Fruit fly (Drosophila melanogaster) whole organism, embryonic: ENCODE measurements around the gene niki.

Source experiments
- CG10543 ChIP-seq: fragments of 200-800 bp; sonication (Bioruptor generic); optimal IDR thresholded peaks from 3 replicates; lab custom pipeline; 2017; ENCODE audit warnings: missing biosample characterization, mild to moderate bottlenecking, missing genetic modification characterization, moderate library complexity
- CG10654 ChIP-seq: fragments of 200-800 bp; sonication (Bioruptor generic); optimal IDR thresholded peaks from 2 replicates; lab custom pipeline; 2016; ENCODE audit warnings: missing biosample characterization, missing genetic modification characterization
- CG11504 ChIP-seq: fragments of 200-800 bp; sonication (Bioruptor generic); optimal IDR thresholded peaks from 3 replicates; lab custom pipeline; 2019; ENCODE audit warnings: missing biosample characterization, mild to moderate bottlenecking, missing genetic modification characterization, moderate library complexity
- CG12942 ChIP-seq: fragments of 200-800 bp; sonication (Bioruptor generic); optimal IDR thresholded peaks from 3 replicates; lab custom pipeline; 2016; ENCODE audit warnings: missing biosample characterization, missing genetic modification characterization
- CG14014 ChIP-seq: fragments of 200-800 bp; sonication (Bioruptor generic); IDR thresholded peaks from 2 replicates; pipeline ENCODE4 v1.3.6; 2022; ENCODE audit warnings: missing biosample characterization, missing genetic modification characterization
- CG14050 ChIP-seq: fragments of 200-800 bp; sonication (Bioruptor generic); IDR thresholded peaks from 3 replicates; pipeline ENCODE4 v1.3.6; 2022; ENCODE audit warnings: missing biosample characterization, missing genetic modification characterization
- CG15514 ChIP-seq: fragments of 200-800 bp; sonication (Bioruptor generic); optimal IDR thresholded peaks from 3 replicates; lab custom pipeline; 2017; ENCODE audit warnings: missing biosample characterization, missing genetic modification characterization, mild to moderate bottlenecking, moderate library complexity, missing genetic modification reagents
- CG15696 ChIP-seq: fragments of 200-800 bp; sonication (Bioruptor generic); optimal IDR thresholded peaks from 2 replicates; lab custom pipeline; 2019; ENCODE audit warnings: missing biosample characterization, mild to moderate bottlenecking, missing genetic modification characterization, moderate library complexity
- CG17568 ChIP-seq: fragments of 200-800 bp; sonication (Bioruptor generic); optimal IDR thresholded peaks from 2 replicates; lab custom pipeline; 2018; ENCODE audit warnings: missing biosample characterization, mild to moderate bottlenecking, missing genetic modification characterization, moderate library complexity
- CG18476 ChIP-seq: fragments of 200-800 bp; sonication (Bioruptor generic); optimal IDR thresholded peaks from 2 replicates; lab custom pipeline; 2016; ENCODE audit warnings: missing biosample characterization, mild to moderate bottlenecking, missing genetic modification characterization
- CG2889 ChIP-seq: fragments of 200-800 bp; sonication (Bioruptor generic); IDR thresholded peaks from 3 replicates; pipeline ENCODE4 v1.3.6; 2022; ENCODE audit warnings: missing biosample characterization, missing genetic modification characterization
- CG3407 ChIP-seq: fragments of 200-800 bp; sonication (Bioruptor generic); optimal IDR thresholded peaks from 2 replicates; lab custom pipeline; 2018; ENCODE audit warnings: missing biosample characterization, mild to moderate bottlenecking, missing genetic modification characterization
- CG6765 ChIP-seq: fragments of 200-800 bp; sonication (Bioruptor generic); optimal IDR thresholded peaks from 3 replicates; lab custom pipeline; 2017; ENCODE audit warnings: missing biosample characterization, mild to moderate bottlenecking, missing genetic modification characterization
- CG7928 ChIP-seq: fragments of 200-800 bp; sonication (Bioruptor generic); optimal IDR thresholded peaks from 2 replicates; lab custom pipeline; 2017; ENCODE audit warnings: missing biosample characterization, mild to moderate bottlenecking, missing genetic modification characterization
- CG8089 ChIP-seq: fragments of 200-800 bp; sonication (Bioruptor generic); optimal IDR thresholded peaks from 3 replicates; lab custom pipeline; 2016; ENCODE audit warnings: missing biosample characterization, missing genetic modification characterization
- CG8765 ChIP-seq: fragments of 200-800 bp; sonication (Bioruptor generic); IDR thresholded peaks from 2 replicates; pipeline ENCODE4 v1.3.6; 2022; ENCODE audit warnings: missing biosample characterization, missing genetic modification characterization
- CG8944 ChIP-seq: fragments of 200-800 bp; sonication (Bioruptor generic); optimal IDR thresholded peaks from 3 replicates; lab custom pipeline; 2016; ENCODE audit warnings: missing biosample characterization, missing genetic modification characterization
- Drgx ChIP-seq: fragments of 200-800 bp; sonication (Bioruptor generic); IDR thresholded peaks from 2 replicates; pipeline ENCODE4 v1.3.6; 2022; ENCODE audit warnings: missing biosample characterization, missing genetic modification characterization
- ERR ChIP-seq: fragments of 200-800 bp; sonication (Bioruptor generic); optimal IDR thresholded peaks from 2 replicates; lab custom pipeline; 2016; ENCODE audit warnings: missing biosample characterization, missing genetic modification characterization
- Fer1 ChIP-seq: fragments of 200-800 bp; sonication (Bioruptor generic); optimal IDR thresholded peaks from 2 replicates; lab custom pipeline; 2017; ENCODE audit warnings: missing biosample characterization, mild to moderate bottlenecking, missing genetic modification characterization
- Fer3 ChIP-seq: fragments of 200-800 bp; sonication (Bioruptor generic); optimal IDR thresholded peaks from 2 replicates; lab custom pipeline; 2018; ENCODE audit warnings: missing biosample characterization, mild to moderate bottlenecking, missing genetic modification characterization, moderate library complexity
- H15 ChIP-seq: fragments of 200-800 bp; sonication (Bioruptor generic); IDR thresholded peaks from 3 replicates; pipeline ENCODE4 v1.3.6; 2022; ENCODE audit warnings: missing biosample characterization, missing genetic modification characterization
- MTF-1 ChIP-seq: fragments of 200-800 bp; sonication (Bioruptor generic); optimal IDR thresholded peaks from 2 replicates; lab custom pipeline; 2018; ENCODE audit warnings: missing biosample characterization, mild to moderate bottlenecking, missing genetic modification characterization, borderline replicate concordance
- Meics ChIP-seq: fragments of 200-800 bp; sonication (Bioruptor generic); optimal IDR thresholded peaks from 2 replicates; lab custom pipeline; 2017; ENCODE audit warnings: missing biosample characterization, mild to moderate bottlenecking, missing genetic modification characterization
- Optix ChIP-seq: fragments of 200-800 bp; sonication (Bioruptor generic); IDR thresholded peaks from 3 replicates; pipeline ENCODE4 v1.3.6; 2022; ENCODE audit warnings: missing biosample characterization, missing genetic modification characterization
- Vsx1 ChIP-seq: fragments of 200-800 bp; sonication (Bioruptor generic); optimal IDR thresholded peaks from 2 replicates; lab custom pipeline; 2017; ENCODE audit warnings: missing biosample characterization, mild to moderate bottlenecking, missing genetic modification characterization, missing genetic modification reagents
- ab ChIP-seq: fragments of 200-800 bp; sonication (Bioruptor generic); optimal IDR thresholded peaks from 2 replicates; lab custom pipeline; 2016; ENCODE audit warnings: missing biosample characterization, missing genetic modification characterization
- abd-A ChIP-seq: fragments of 200-800 bp; sonication (Bioruptor generic); optimal IDR thresholded peaks from 3 replicates; lab custom pipeline; 2019; ENCODE audit warnings: missing biosample characterization, mild to moderate bottlenecking, missing genetic modification characterization, moderate library complexity
- amos ChIP-seq: fragments of 200-800 bp; sonication (Bioruptor generic); IDR thresholded peaks from 2 replicates; pipeline ENCODE4 v1.3.6; 2022; ENCODE audit warnings: missing biosample characterization, missing genetic modification characterization; ENCODE audit not compliant: partially characterized antibody
- ato ChIP-seq: fragments of 200-800 bp; sonication (Bioruptor generic); IDR thresholded peaks from 2 replicates; pipeline ENCODE4 v1.3.6; 2022; ENCODE audit warnings: missing biosample characterization, missing genetic modification characterization; ENCODE audit not compliant: partially characterized antibody
- az2 ChIP-seq: fragments of 200-800 bp; sonication (Bioruptor generic); optimal IDR thresholded peaks from 3 replicates; lab custom pipeline; 2016; ENCODE audit warnings: missing biosample characterization, missing genetic modification characterization
- bigmax ChIP-seq: fragments of 200-800 bp; sonication (Bioruptor generic); optimal IDR thresholded peaks from 2 replicates; lab custom pipeline; 2018; ENCODE audit warnings: missing biosample characterization, mild to moderate bottlenecking, missing genetic modification characterization
- bsh ChIP-seq, 2 experiments: fragments of 200-800 bp; sonication (Bioruptor generic); optimal IDR thresholded peaks; 2 replicates each; lab custom pipeline; 2017 to 2018; ENCODE audit warnings: mild to moderate bottlenecking in 2 of 2, missing biosample characterization in 2 of 2, missing genetic modification characterization in 2 of 2, moderate library complexity in 1 of 2
- ci ChIP-seq: fragments of 200-800 bp; sonication (Bioruptor generic); IDR thresholded peaks from 3 replicates; pipeline ENCODE4 v1.3.6; 2022; ENCODE audit warnings: missing biosample characterization, missing genetic modification characterization
- crp ChIP-seq, 2 experiments: fragments of 200-800 bp; sonication (Bioruptor generic); optimal IDR thresholded peaks; 2 replicates in 1 of 2; 3 replicates in 1 of 2; lab custom pipeline; 2017; ENCODE audit warnings: missing biosample characterization in 2 of 2, missing genetic modification characterization in 2 of 2, mild to moderate bottlenecking in 1 of 2, moderate library complexity in 1 of 2
- eyg ChIP-seq: fragments of 200-800 bp; sonication (Bioruptor generic); optimal IDR thresholded peaks from 3 replicates; lab custom pipeline; 2016; ENCODE audit warnings: missing biosample characterization, missing genetic modification characterization
- fd3F ChIP-seq: fragments of 200-800 bp; sonication (Bioruptor generic); optimal IDR thresholded peaks from 2 replicates; lab custom pipeline; 2018; ENCODE audit warnings: missing biosample characterization, mild to moderate bottlenecking, missing genetic modification characterization, moderate library complexity
- fru ChIP-seq: fragments of >200 bp; optimal IDR thresholded peaks from 2 replicates; lab custom pipeline; 2017
- gt ChIP-seq: fragments of 200-800 bp; sonication (Bioruptor generic); IDR thresholded peaks from 2 replicates; pipeline ENCODE4 v1.3.6; 2022; ENCODE audit warnings: missing biosample characterization, missing genetic modification characterization
- insv ChIP-seq, 2 experiments: fragments of 200-800 bp; sonication (Bioruptor generic); optimal IDR thresholded peaks; 3 replicates each; lab custom pipeline; 2016 to 2018; ENCODE audit warnings: missing biosample characterization in 2 of 2, missing genetic modification characterization in 2 of 2
- kay ChIP-seq: fragments of 200-800 bp; sonication (Bioruptor generic); optimal IDR thresholded peaks from 2 replicates; lab custom pipeline; 2016; ENCODE audit warnings: missing biosample characterization, missing genetic modification characterization
- pita ChIP-seq: fragments of 200-800 bp; sonication (Bioruptor generic); optimal IDR thresholded peaks from 2 replicates; lab custom pipeline; 2017; ENCODE audit warnings: missing biosample characterization, mild to moderate bottlenecking, missing genetic modification characterization
- psq ChIP-seq: fragments of 200-800 bp; sonication (Bioruptor generic); optimal IDR thresholded peaks from 2 replicates; lab custom pipeline; 2017; ENCODE audit warnings: missing biosample characterization, missing genetic modification characterization
- pum ChIP-seq: fragments of 200-800 bp; sonication (Bioruptor generic); optimal IDR thresholded peaks from 2 replicates; lab custom pipeline; 2016; ENCODE audit warnings: missing biosample characterization, missing genetic modification characterization
- sens ChIP-seq: fragments of 200-800 bp; sonication (Bioruptor generic); peaks from one replicate; lab custom pipeline; 2016; ENCODE audit warnings: missing biosample characterization, missing genetic modification characterization
- ttk ChIP-seq: fragments of 200-800 bp; sonication (Bioruptor generic); IDR thresholded peaks from 2 replicates; pipeline ENCODE4 v2.1.2; 2022; ENCODE audit warnings: missing biosample characterization, missing genetic modification characterization
- usp ChIP-seq: fragments of >200 bp; optimal IDR thresholded peaks from 2 replicates; lab custom pipeline; 2017; ENCODE audit warnings: missing biosample characterization, missing genetic modification characterization

niki gene

DNA sequence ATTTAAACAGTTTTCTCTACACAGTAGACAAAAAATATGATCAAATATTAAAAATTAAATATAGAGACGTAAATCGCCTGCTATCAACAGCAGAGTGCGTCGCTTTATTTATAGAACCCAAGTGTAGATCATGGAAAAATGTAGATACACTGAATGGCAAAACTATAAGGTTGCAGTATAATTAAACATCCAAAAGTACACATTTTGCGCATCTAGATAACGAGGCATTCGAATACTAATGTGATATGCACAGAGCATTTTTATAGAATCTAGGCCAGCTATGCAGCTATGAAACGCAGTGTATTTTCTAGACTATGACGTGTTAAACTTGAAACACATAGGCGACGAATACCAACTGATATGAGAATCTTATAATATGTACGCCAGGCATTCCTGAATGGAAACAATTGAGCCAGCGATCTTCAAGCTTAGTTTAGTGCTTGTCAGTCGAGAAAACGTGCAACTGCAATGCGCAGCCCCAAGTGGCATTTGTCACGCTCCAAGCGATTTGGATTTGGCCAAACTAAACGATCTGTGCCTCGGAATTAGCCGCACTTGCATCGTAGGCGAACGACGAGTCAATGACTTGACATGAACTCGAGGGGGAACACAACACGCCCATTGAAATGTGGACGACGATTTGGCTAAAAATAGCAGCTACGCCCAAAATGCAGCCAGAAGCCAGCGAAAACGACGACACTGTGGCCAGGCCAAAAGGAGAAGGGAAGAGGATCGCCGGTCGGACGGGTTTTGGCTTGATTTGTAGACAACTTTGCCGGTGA, 14.4 kb downstream of the niki start (continued):
- TF ChIP-seq CG11504 (tag; lab: Kevin White, UChicago) (peak; percentile 91), CG14050 (GFP tag; lab: Robert Waterston, UW) (peak; percentile 74), CG17568 (GFP tag; lab: Kevin White, UChicago) (peak; percentile 85), fru (no peak), Vsx1 (peak; percentile 66), CG14014 (GFP tag; lab: Robert Waterston, UW) (peak; percentile 93), abd-A (no peak), CG18476 (GFP tag; lab: Kevin White, UChicago) (peak; percentile 83), H15 (peak; percentile 86), CG10543 (GFP tag; lab: Kevin White, UChicago) (peak; percentile 69), CG3407 (GFP tag; lab: Kevin White, UChicago) (peak; percentile 60), CG15514 (GFP tag; lab: Kevin White, UChicago) (peak; percentile 82), bigmax (GFP tag; lab: Kevin White, UChicago) (peak; percentile 17), ttk (GFP tag; lab: Robert Waterston, UW) (peak; percentile 77), CG8944 (GFP tag; lab: Kevin White, UChicago) (peak; percentile 78), sens (GFP tag; lab: Kevin White, UChicago) (peak; percentile 97), eyg (GFP tag; lab: Kevin White, UChicago) (peak; percentile 64), psq (GFP tag; lab: Kevin White, UChicago) (peak; percentile 31), az2 (GFP tag; lab: Kevin White, UChicago) (peak; percentile 87), ERR (GFP tag; lab: Kevin White, UChicago) (peak; percentile 86), ato (GFP tag; lab: Robert Waterston, UW) (no peak)

DNA sequence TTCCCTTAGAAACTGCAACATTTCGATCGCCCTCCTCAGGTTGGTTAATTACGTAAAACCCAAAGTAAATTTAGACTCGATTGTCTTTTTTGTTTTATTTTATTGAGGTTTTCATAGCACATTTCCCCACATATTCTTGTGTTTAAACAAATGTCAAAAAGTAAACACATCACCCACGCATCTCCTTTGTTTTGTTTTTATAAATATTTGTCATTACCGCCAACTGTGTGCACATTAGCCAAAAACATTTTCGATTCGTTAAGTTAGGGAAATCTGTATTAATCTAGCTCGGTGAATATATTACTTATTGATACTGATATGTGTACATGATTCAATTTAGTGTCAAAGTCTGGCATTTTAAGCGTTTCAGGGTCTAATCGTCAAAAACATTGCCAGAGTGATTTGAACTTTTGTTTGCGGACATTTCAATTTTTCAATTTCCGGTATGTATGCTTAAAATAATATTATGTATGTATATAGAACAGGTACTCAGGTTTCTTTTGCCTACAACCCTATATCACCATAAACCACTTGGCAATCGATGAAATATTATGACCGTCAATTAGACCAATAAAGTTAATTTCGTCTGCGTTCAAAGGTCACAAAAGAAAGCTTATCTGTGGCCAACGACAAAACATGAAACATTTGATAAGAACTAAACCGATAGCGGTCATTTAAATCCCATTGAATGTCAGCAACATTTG, 15.7 kb downstream of the niki start:
- peak; percentile 61 for TF ChIP-seq fd3F
- TF ChIP-seq bigmax (GFP tag; lab: Kevin White, UChicago): peak; percentile 12
- peak; percentile 48 for TF ChIP-seq CG10543 (GFP tag; lab: Kevin White, UChicago)
- no peak for TF ChIP-seq crp (GFP tag; optimal IDR thresholded peaks at IDR 0.05; lab: Kevin White, UChicago)
- TF ChIP-seq CG15696 (tag; lab: Kevin White, UChicago): peak; percentile 54
- TF ChIP-seq bsh (GFP tag; optimal IDR thresholded peaks at IDR 0.05; lab: Kevin White, UChicago): peak in 1 of 2 experiments; percentile 59
- peak; percentile 54 for TF ChIP-seq MTF-1 (GFP tag; lab: Kevin White, UChicago)
- no peak for TF ChIP-seq Optix (GFP tag; lab: Robert Waterston, UW)
- peak; percentile 69 for TF ChIP-seq CG6765 (GFP tag; lab: Kevin White, UChicago)
- TF ChIP-seq CG8765 (GFP tag; lab: Robert Waterston, UW): no peak
- no peak for TF ChIP-seq pum (GFP tag; lab: Kevin White, UChicago)
- TF ChIP-seq kay: no peak
- no peak for TF ChIP-seq pita (GFP tag; lab: Kevin White, UChicago)
- no peak for TF ChIP-seq gt (GFP tag; lab: Robert Waterston, UW)
- TF ChIP-seq insv (GFP tag; optimal IDR thresholded peaks at IDR 0.05; lab: Kevin White, UChicago): peak in 1 of 2 experiments; percentile 19
- TF ChIP-seq CG12942: no peak
- TF ChIP-seq usp (GFP tag; lab: Kevin White, UChicago): no peak
- no peak for TF ChIP-seq CG2889
- peak; percentile 3 for TF ChIP-seq CG7928 (GFP tag; lab: Kevin White, UChicago)
- peak; percentile 72 for TF ChIP-seq Fer1 (GFP tag; lab: Kevin White, UChicago)
- no peak for TF ChIP-seq CG8089 (GFP tag; lab: Kevin White, UChicago)
- TF ChIP-seq Fer3: no peak
- TF ChIP-seq ci (GFP tag; lab: Robert Waterston, UW): 0 out of 3 replicates have a peak, but pooled peaks have one; percentile 37
- TF ChIP-seq Meics (GFP tag; lab: Kevin White, UChicago): no peak
- TF ChIP-seq amos (GFP tag; lab: Robert Waterston, UW): no peak
- TF ChIP-seq Drgx (GFP tag; lab: Robert Waterston, UW): no peak
- no peak for TF ChIP-seq CG10654 (GFP tag; lab: Kevin White, UChicago)
- TF ChIP-seq ab (GFP tag; lab: Kevin White, UChicago): no peak
